Fruit fly (Drosophila melanogaster): Measurements from ENCODE around the gene CG33116.

Gene CG33116

DNA sequence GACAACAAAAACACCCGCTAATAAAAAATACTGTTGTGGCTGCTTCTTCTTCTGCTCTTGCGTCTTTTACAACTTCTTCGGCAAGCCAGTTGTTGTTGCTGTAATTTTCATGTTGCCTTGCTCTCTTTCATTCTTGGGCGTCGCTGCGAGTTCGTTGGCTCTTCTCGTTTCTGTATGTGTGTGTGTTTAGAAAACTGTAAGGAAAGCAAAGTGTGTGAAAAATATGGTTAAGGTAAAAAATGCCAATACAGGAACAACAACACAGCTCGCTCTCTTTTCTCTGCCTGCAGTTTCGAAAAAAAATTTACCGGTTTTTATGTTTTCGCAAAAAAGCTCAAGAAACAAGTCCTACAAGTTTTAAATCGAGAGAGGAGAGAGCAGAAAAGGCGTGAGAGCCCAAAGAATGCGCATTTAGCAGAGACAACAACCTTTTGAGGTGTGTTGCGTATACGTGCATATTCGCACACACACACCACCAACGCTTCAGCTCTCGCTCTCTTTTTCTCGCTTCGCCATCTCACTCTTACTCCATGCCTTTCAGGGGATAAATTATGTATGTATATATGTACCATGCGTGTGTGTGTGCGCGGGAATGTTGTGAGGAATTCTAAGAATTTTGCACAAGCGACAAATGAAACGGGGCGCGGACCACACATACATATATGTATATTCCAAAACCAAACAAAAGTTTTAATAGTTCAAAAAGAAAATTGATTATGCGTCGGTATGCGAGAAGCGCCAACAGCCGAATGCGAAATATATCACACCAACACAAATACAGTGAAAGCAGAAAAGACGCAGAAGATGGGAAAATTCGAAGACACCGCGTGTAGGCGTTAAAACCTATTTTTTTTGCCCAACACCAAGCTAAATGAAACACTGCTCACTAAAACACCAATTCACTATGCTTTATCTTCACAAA lies 38.6 kb downstream of the CG33116 start:
- no peak for TF ChIP-seq Gug (GFP tag; IDR thresholded peaks at IDR 0.05)
- peak; percentile 27; the same call in 1 of the 3 replicates for TF ChIP-seq CG6163 (GFP tag; IDR thresholded peaks at IDR 0.05)
- no peak for TF ChIP-seq CG11762 (GFP tag; optimal IDR thresholded peaks at IDR 0.05; ENCODE audit: insufficient read depth)
- no peak for TF ChIP-seq CG4318 (GFP tag; optimal IDR thresholded peaks at IDR 0.05)
- TF ChIP-seq salr (GFP tag; optimal IDR thresholded peaks at IDR 0.05) = peak in 1 of 2 experiments; percentile 24
- no peak for TF ChIP-seq OdsH (GFP tag; optimal IDR thresholded peaks at IDR 0.05)
- TF ChIP-seq Eip78C (GFP tag) = no peak
- TF ChIP-seq Ets96B (tag; optimal IDR thresholded peaks at IDR 0.05) = no peak
- TF ChIP-seq Hr39 (GFP tag; optimal IDR thresholded peaks at IDR 0.05) = no peak
- peak; percentile 84 for TF ChIP-seq svp (GFP tag)
- TF ChIP-seq CG16779 (tag; optimal IDR thresholded peaks at IDR 0.05) = no peak
- TF ChIP-seq fd85E (GFP tag; optimal IDR thresholded peaks at IDR 0.05) = no peak
- peak; percentile 55 for TF ChIP-seq Sox14 (GFP tag; optimal IDR thresholded peaks at IDR 0.05)
- TF ChIP-seq ss (GFP tag; optimal IDR thresholded peaks at IDR 0.05) = peak in 1 of 2 experiments; percentile 39
- TF ChIP-seq CG6808 (GFP tag; optimal IDR thresholded peaks at IDR 0.05) = no peak
- TF ChIP-seq esn (GFP tag; optimal IDR thresholded peaks at IDR 0.05) = peak; percentile 2
- peak; percentile 1 for TF ChIP-seq Met (GFP tag; optimal IDR thresholded peaks at IDR 0.05)
- TF ChIP-seq dac (GFP tag; optimal IDR thresholded peaks at IDR 0.05) = no peak
- TF ChIP-seq dsx (GFP tag; optimal IDR thresholded peaks at IDR 0.05; ENCODE audit: poor library complexity, severe bottlenecking) = peak; percentile 25
- TF ChIP-seq vri (GFP tag; optimal IDR thresholded peaks at IDR 0.05) = peak; percentile 32
- TF ChIP-seq CG7368 (GFP tag; optimal IDR thresholded peaks at IDR 0.05) = no peak
- TF ChIP-seq CG3032 (tag; optimal IDR thresholded peaks at IDR 0.05) = peak; percentile 1
- TF ChIP-seq CG9139 (GFP tag; optimal IDR thresholded peaks at IDR 0.05) = peak; percentile 2
- TF ChIP-seq CG8119 (GFP tag; IDR thresholded peaks at IDR 0.05) = no peak
- TF ChIP-seq CG15336 (GFP tag; IDR thresholded peaks at IDR 0.05) = peak; percentile 9; the same call in 1 of the 2 replicates
- TF ChIP-seq CG1621 (tag; optimal IDR thresholded peaks at IDR 0.05) = no peak
- TF ChIP-seq Blimp-1 (GFP tag; optimal IDR thresholded peaks at IDR 0.05) = no peak
- TF ChIP-seq Lpt (GFP tag; optimal IDR thresholded peaks at IDR 0.05) = peak; percentile 70
- TF ChIP-seq Sox102F (GFP tag; optimal IDR thresholded peaks at IDR 0.05) = no peak
- TF ChIP-seq pdm3 (GFP tag; optimal IDR thresholded peaks at IDR 0.05) = no peak

DNA sequence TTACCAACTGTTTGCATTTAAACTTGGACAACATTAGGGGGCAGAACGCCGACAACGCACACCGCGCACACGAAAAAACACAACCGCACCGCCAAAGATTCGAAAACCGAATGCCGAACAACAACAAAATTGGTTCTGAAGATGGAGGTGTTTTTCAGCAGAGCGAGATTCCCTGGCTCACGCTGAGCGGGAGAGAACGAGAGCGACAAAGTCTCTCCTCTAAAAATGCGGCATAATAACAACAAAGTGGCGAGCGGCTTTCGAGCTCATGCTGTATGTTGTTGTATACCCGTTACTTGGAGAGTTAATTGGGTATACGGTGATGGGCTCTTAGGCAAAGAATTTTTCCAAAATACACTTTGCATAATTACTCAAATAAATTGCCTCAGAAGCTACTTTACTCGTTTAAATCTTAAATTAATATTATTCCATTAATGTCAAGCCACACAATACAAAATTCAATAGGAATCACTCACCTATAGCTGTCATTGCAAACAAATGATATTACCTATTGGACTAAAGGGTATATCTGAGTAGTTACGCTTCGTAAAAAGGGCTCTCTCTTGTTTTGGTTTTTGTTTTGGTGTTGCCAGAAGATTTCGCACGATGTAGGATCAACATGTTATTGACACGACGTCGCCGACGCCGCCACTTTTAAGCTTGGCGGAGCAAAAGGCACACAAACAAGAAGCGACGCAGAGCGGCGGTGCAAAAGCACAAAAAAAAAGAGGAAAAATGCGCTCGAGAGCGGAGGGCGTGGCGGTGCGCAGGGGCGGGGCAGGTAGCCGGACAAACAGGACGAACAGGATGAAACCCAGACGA lies 39.4 kb downstream of the CG33116 start:
- TF ChIP-seq CG9139 (GFP tag; optimal IDR thresholded peaks at IDR 0.05) = peak; percentile 84
- TF ChIP-seq CG15336 (GFP tag; IDR thresholded peaks at IDR 0.05) = peak; percentile 88
- peak; percentile 91 for TF ChIP-seq achi (GFP tag; optimal IDR thresholded peaks at IDR 0.05)
- TF ChIP-seq fd85E (GFP tag; optimal IDR thresholded peaks at IDR 0.05) = peak; percentile 40
- TF ChIP-seq Sox102F (GFP tag; optimal IDR thresholded peaks at IDR 0.05) = peak; percentile 94
- TF ChIP-seq Sox15 (GFP tag; optimal IDR thresholded peaks at IDR 0.05) = peak; percentile 84
- TF ChIP-seq Lpt (GFP tag; optimal IDR thresholded peaks at IDR 0.05) = peak; percentile 94
- TF ChIP-seq lz (GFP tag; optimal IDR thresholded peaks at IDR 0.05) = peak; percentile 95
- peak; percentile 88 for TF ChIP-seq CG6276 (GFP tag; optimal IDR thresholded peaks at IDR 0.05)
- peak; percentile 85 for TF ChIP-seq dac (GFP tag; optimal IDR thresholded peaks at IDR 0.05)
- TF ChIP-seq CG8319 (GFP tag; optimal IDR thresholded peaks at IDR 0.05) = peak; percentile 76
- peak; percentile 90 for TF ChIP-seq Eip93F (GFP tag; optimal IDR thresholded peaks at IDR 0.05)
- TF ChIP-seq fkh (GFP tag; optimal IDR thresholded peaks at IDR 0.05) = peak; percentile 59
- TF ChIP-seq CG11902 (GFP tag; optimal IDR thresholded peaks at IDR 0.05) = peak; percentile 86
- peak; percentile 98 for TF ChIP-seq svp (GFP tag)
- peak; percentile 96 for TF ChIP-seq OdsH (GFP tag; optimal IDR thresholded peaks at IDR 0.05)
- peak; percentile 91 for TF ChIP-seq CG6792 (GFP tag; optimal IDR thresholded peaks at IDR 0.05)
- peak; percentile 94 for TF ChIP-seq CG31627 (GFP tag; optimal IDR thresholded peaks at IDR 0.05)
- peak; percentile 93 for TF ChIP-seq CG10631 (GFP tag; optimal IDR thresholded peaks at IDR 0.05)
- peak; percentile 91 to 93 for TF ChIP-seq ss (GFP tag; optimal IDR thresholded peaks at IDR 0.05)
- TF ChIP-seq net (GFP tag; optimal IDR thresholded peaks at IDR 0.05) = peak; percentile 86
- peak; percentile 97 for TF ChIP-seq CG32006 (GFP tag; optimal IDR thresholded peaks at IDR 0.05)
- peak; percentile 93 for TF ChIP-seq Smox (GFP tag; optimal IDR thresholded peaks at IDR 0.05)
- no peak for TF ChIP-seq Hr38 (GFP tag; optimal IDR thresholded peaks at IDR 0.05)
- peak; percentile 87 for TF ChIP-seq CG11762 (GFP tag; optimal IDR thresholded peaks at IDR 0.05; ENCODE audit: insufficient read depth)
- peak; percentile 96 for TF ChIP-seq topi (GFP tag; optimal IDR thresholded peaks at IDR 0.05)
